Fruit fly (Drosophila melanogaster) whole organism, embryonic: ENCODE data around the gene stg1.

Experiments used
- CG10209 ChIP-seq: fragments of 200-800 bp; sonication (Bioruptor generic); optimal IDR thresholded peaks from 3 replicates; lab custom pipeline; 2017; ENCODE audit warnings: missing biosample characterization, mild to moderate bottlenecking, missing genetic modification characterization, missing genetic modification reagents
- CG10267 ChIP-seq: fragments of 200-800 bp; sonication (Bioruptor generic); optimal IDR thresholded peaks from 2 replicates; lab custom pipeline; 2018; ENCODE audit warnings: missing biosample characterization, mild to moderate bottlenecking, missing genetic modification characterization, moderate library complexity
- CG10543 ChIP-seq: fragments of 200-800 bp; sonication (Bioruptor generic); optimal IDR thresholded peaks from 3 replicates; lab custom pipeline; 2017; ENCODE audit warnings: missing biosample characterization, mild to moderate bottlenecking, missing genetic modification characterization, moderate library complexity
- CG11085 ChIP-seq: fragments of 200-800 bp; sonication (Bioruptor generic); IDR thresholded peaks from 2 replicates; pipeline ENCODE4 v1.3.6; 2022; ENCODE audit warnings: missing biosample characterization, missing genetic modification characterization
- CG11504 ChIP-seq: fragments of 200-800 bp; sonication (Bioruptor generic); optimal IDR thresholded peaks from 3 replicates; lab custom pipeline; 2019; ENCODE audit warnings: missing biosample characterization, mild to moderate bottlenecking, missing genetic modification characterization, moderate library complexity
- CG11696 ChIP-seq: fragments of 200-800 bp; sonication (Bioruptor generic); IDR thresholded peaks from 2 replicates; pipeline ENCODE4 v1.3.6; 2022; ENCODE audit warnings: missing biosample characterization, missing genetic modification characterization
- CG12071 ChIP-seq: fragments of 200-800 bp; sonication (Bioruptor generic); optimal IDR thresholded peaks from 3 replicates; lab custom pipeline; 2018; ENCODE audit warnings: missing biosample characterization, mild to moderate bottlenecking, missing genetic modification characterization
- CG1529 ChIP-seq: fragments of 200-800 bp; sonication (Bioruptor generic); optimal IDR thresholded peaks from 3 replicates; lab custom pipeline; 2018; ENCODE audit warnings: missing biosample characterization, missing genetic modification characterization
- CG17186 ChIP-seq: fragments of 200-800 bp; sonication (Bioruptor generic); optimal IDR thresholded peaks from 3 replicates; lab custom pipeline; 2017; ENCODE audit warnings: missing biosample characterization, missing genetic modification reagents, missing genetic modification characterization
- CG17612 ChIP-seq: fragments of 200-800 bp; sonication (Bioruptor generic); IDR thresholded peaks from 2 replicates; pipeline ENCODE4 v1.3.6; 2022; ENCODE audit warnings: missing biosample characterization, missing genetic modification characterization
- CG17912 ChIP-seq: fragments of 200-800 bp; sonication (Bioruptor generic); optimal IDR thresholded peaks from 2 replicates; lab custom pipeline; 2018; ENCODE audit warnings: missing biosample characterization, mild to moderate bottlenecking, missing genetic modification characterization
- CG1832 ChIP-seq: fragments of 200-800 bp; sonication (Bioruptor generic); optimal IDR thresholded peaks from 2 replicates; lab custom pipeline; 2017; ENCODE audit warnings: missing biosample characterization, mild to moderate bottlenecking, missing genetic modification characterization, inconsistent platforms
- CG2712 ChIP-seq: fragments of 200-800 bp; optimal IDR thresholded peaks from 3 replicates; lab custom pipeline; 2019; ENCODE audit warnings: missing biosample characterization, mild to moderate bottlenecking, missing genetic modification characterization, moderate library complexity
- CG33213 ChIP-seq: fragments of 200-800 bp; sonication (Bioruptor generic); optimal IDR thresholded peaks from 3 replicates; lab custom pipeline; 2016; ENCODE audit warnings: missing biosample characterization, missing genetic modification characterization
- CG4282 ChIP-seq: fragments of 200-800 bp; sonication (Bioruptor generic); optimal IDR thresholded peaks from 2 replicates; lab custom pipeline; 2016; ENCODE audit warnings: missing biosample characterization, missing genetic modification characterization
- CG5245 ChIP-seq: fragments of 200-800 bp; sonication (Bioruptor generic); optimal IDR thresholded peaks from 3 replicates; lab custom pipeline; 2016; ENCODE audit warnings: missing biosample characterization, missing genetic modification characterization
- CG9215 ChIP-seq: fragments of 200-800 bp; sonication (Bioruptor generic); IDR thresholded peaks from 2 replicates; pipeline ENCODE4 v1.3.6; 2022; ENCODE audit warnings: missing biosample characterization, missing genetic modification characterization
- CG9876 ChIP-seq: fragments of 200-800 bp; sonication (Bioruptor generic); optimal IDR thresholded peaks from 2 replicates; lab custom pipeline; 2016; ENCODE audit warnings: missing biosample characterization, missing genetic modification characterization
- CoRest ChIP-seq: fragments of 200-800 bp; sonication (Bioruptor generic); optimal IDR thresholded peaks from 3 replicates; lab custom pipeline; 2018; ENCODE audit warnings: missing biosample characterization, mild to moderate bottlenecking, missing genetic modification characterization, moderate library complexity
- Dip2 ChIP-seq: fragments of 200-800 bp; sonication (Bioruptor generic); IDR thresholded peaks from 2 replicates; pipeline ENCODE4 v1.3.6; 2022; ENCODE audit warnings: missing biosample characterization, missing genetic modification characterization
- Dll ChIP-seq: fragments of 200-800 bp; sonication (Bioruptor generic); IDR thresholded peaks from 4 replicates; pipeline ENCODE4 v1.3.6; 2022; ENCODE audit warnings: missing biosample characterization, missing genetic modification characterization; ENCODE audit not compliant: partially characterized antibody
- HLH4C ChIP-seq: fragments of 200-800 bp; sonication (Bioruptor generic); IDR thresholded peaks from 3 replicates; pipeline ENCODE4 v1.3.6; 2022; ENCODE audit warnings: missing biosample characterization, missing genetic modification characterization; ENCODE audit not compliant: partially characterized antibody
- Hand ChIP-seq: fragments of 200-800 bp; sonication (Bioruptor generic); optimal IDR thresholded peaks from 2 replicates; lab custom pipeline; 2017; ENCODE audit warnings: mild to moderate bottlenecking, missing biosample characterization, missing genetic modification reagents, missing genetic modification characterization
- Lim3 ChIP-seq: fragments of 200-800 bp; sonication (Bioruptor generic); IDR thresholded peaks from 2 replicates; pipeline ENCODE4 v1.3.6; 2022; ENCODE audit warnings: missing biosample characterization, missing genetic modification characterization
- Med ChIP-seq: fragments of 200-800 bp; sonication (Bioruptor generic); peaks from one replicate; lab custom pipeline; 2016; ENCODE audit warnings: missing biosample characterization, missing genetic modification characterization, mild to moderate bottlenecking, inconsistent platforms, moderate library complexity
- Nf-YA ChIP-seq: fragments of 200-800 bp; sonication (Bioruptor generic); IDR thresholded peaks from 2 replicates; pipeline ENCODE4 v1.3.6; 2022; ENCODE audit warnings: missing biosample characterization, missing genetic modification characterization
- Rx ChIP-seq: fragments of 200-800 bp; sonication (Bioruptor generic); IDR thresholded peaks from 2 replicates; pipeline ENCODE4 v1.3.6; 2022; ENCODE audit warnings: missing biosample characterization, missing genetic modification characterization
- Sin3A ChIP-seq: fragments of >200 bp; optimal IDR thresholded peaks from 2 replicates; lab custom pipeline; 2018
- Stat92E ChIP-seq, 3 experiments: fragments of >200 bp in 2 of 3; fragments of 200-800 bp in 1 of 3; sonication (Bioruptor generic) in 1 of 3; optimal IDR thresholded peaks; 2 replicates each; lab custom pipeline; 2017 to 2019; ENCODE audit warnings: missing biosample characterization in 3 of 3, missing genetic modification characterization in 3 of 3, mild to moderate bottlenecking in 1 of 3, moderate library complexity in 1 of 3
- Trl ChIP-seq, 3 experiments: fragments of >200 bp in 2 of 3; fragments of 200-800 bp in 1 of 3; sonication (Bioruptor generic) in 1 of 3; optimal IDR thresholded peaks; 2 replicates in 1 of 3; 3 replicates in 2 of 3; lab custom pipeline; 2016 to 2017; ENCODE audit warnings: missing biosample characterization in 1 of 3, missing genetic modification characterization in 1 of 3
- cad ChIP-seq: fragments of >200 bp; optimal IDR thresholded peaks from 2 replicates; lab custom pipeline; 2017; ENCODE audit warnings: missing biosample characterization, missing genetic modification characterization
- chm ChIP-seq: fragments of 200-800 bp; sonication (Bioruptor generic); IDR thresholded peaks from 2 replicates; pipeline ENCODE4 v1.3.6; 2022; ENCODE audit warnings: missing biosample characterization, missing genetic modification characterization
- gce ChIP-seq: fragments of 200-800 bp; sonication (Bioruptor generic); IDR thresholded peaks from 3 replicates; pipeline ENCODE4 v1.3.6; 2022; ENCODE audit warnings: missing biosample characterization, missing genetic modification characterization
- hkb ChIP-seq, 2 experiments: fragments of 200-800 bp in 1 of 2; fragments of >200 bp in 1 of 2; sonication (Bioruptor generic) in 1 of 2; IDR thresholded peaks in 1 of 2; optimal IDR thresholded peaks in 1 of 2; 2 replicates each; pipeline versions ENCODE4 v1.3.6 to Lab custom; 2017 to 2022; ENCODE audit warnings: missing biosample characterization in 1 of 2, missing genetic modification characterization in 1 of 2
- lola ChIP-seq, 3 experiments: fragments of >200 bp in 2 of 3; fragments of 200-800 bp in 1 of 3; sonication (Bioruptor generic) in 1 of 3; optimal IDR thresholded peaks; 2 replicates each; lab custom pipeline; 2017 to 2019; ENCODE audit warnings: missing biosample characterization in 3 of 3, missing genetic modification characterization in 3 of 3, mild to moderate bottlenecking in 1 of 3, moderate library complexity in 1 of 3
- nerfin-2 ChIP-seq: fragments of 200-800 bp; sonication (Bioruptor generic); IDR thresholded peaks from 2 replicates; pipeline ENCODE4 v1.3.6; 2022; ENCODE audit warnings: missing biosample characterization, missing genetic modification characterization; ENCODE audit not compliant: partially characterized antibody
- nom ChIP-seq: fragments of 200-800 bp; sonication (Bioruptor generic); optimal IDR thresholded peaks from 2 replicates; lab custom pipeline; 2017; ENCODE audit warnings: missing biosample characterization, missing genetic modification characterization, mild to moderate bottlenecking, moderate library complexity, missing genetic modification reagents
- pnt ChIP-seq: fragments of 200-800 bp; sonication (Bioruptor generic); optimal IDR thresholded peaks from 3 replicates; lab custom pipeline; 2016; ENCODE audit warnings: missing biosample characterization, missing genetic modification characterization
- repo ChIP-seq: fragments of 200-800 bp; sonication (Bioruptor generic); optimal IDR thresholded peaks from 2 replicates; lab custom pipeline; 2016; ENCODE audit warnings: missing biosample characterization, missing genetic modification characterization
- row ChIP-seq: fragments of 200-800 bp; sonication (Bioruptor generic); IDR thresholded peaks from 3 replicates; pipeline ENCODE4 v1.3.6; 2022; ENCODE audit warnings: missing biosample characterization, missing genetic modification characterization
- schlank ChIP-seq: fragments of 200-800 bp; sonication (Bioruptor generic); optimal IDR thresholded peaks from 2 replicates; lab custom pipeline; 2018; ENCODE audit warnings: missing biosample characterization, mild to moderate bottlenecking, missing genetic modification characterization
- sima ChIP-seq: fragments of 200-800 bp; sonication (Bioruptor generic); optimal IDR thresholded peaks from 2 replicates; lab custom pipeline; 2016; ENCODE audit warnings: missing biosample characterization, missing genetic modification characterization
- sisA ChIP-seq: fragments of 200-800 bp; sonication (Bioruptor generic); IDR thresholded peaks from 2 replicates; pipeline ENCODE4 v1.3.6; 2022; ENCODE audit warnings: missing biosample characterization, missing genetic modification characterization
- slp2 ChIP-seq: fragments of 200-800 bp; sonication (Bioruptor generic); optimal IDR thresholded peaks from 2 replicates; lab custom pipeline; 2016; ENCODE audit warnings: missing biosample characterization, missing genetic modification characterization
- sna ChIP-seq: fragments of 200-800 bp; sonication (Bioruptor generic); IDR thresholded peaks from 2 replicates; pipeline ENCODE4 v1.3.6; 2022; ENCODE audit warnings: missing biosample characterization, missing genetic modification characterization; ENCODE audit not compliant: partially characterized antibody
- sug ChIP-seq: fragments of 200-800 bp; optimal IDR thresholded peaks from 2 replicates; lab custom pipeline; 2019; ENCODE audit warnings: missing biosample characterization, mild to moderate bottlenecking, missing genetic modification characterization, moderate library complexity
- trem ChIP-seq: fragments of 200-800 bp; optimal IDR thresholded peaks from 3 replicates; lab custom pipeline; 2019; ENCODE audit warnings: missing biosample characterization, mild to moderate bottlenecking, missing genetic modification characterization, moderate library complexity
- ttk ChIP-seq: fragments of 200-800 bp; sonication (Bioruptor generic); IDR thresholded peaks from 2 replicates; pipeline ENCODE4 v2.1.2; 2022; ENCODE audit warnings: missing biosample characterization, missing genetic modification characterization
- yki ChIP-seq: fragments of >200 bp; optimal IDR thresholded peaks from 3 replicates; lab custom pipeline; 2018

stg1 gene

DNA sequence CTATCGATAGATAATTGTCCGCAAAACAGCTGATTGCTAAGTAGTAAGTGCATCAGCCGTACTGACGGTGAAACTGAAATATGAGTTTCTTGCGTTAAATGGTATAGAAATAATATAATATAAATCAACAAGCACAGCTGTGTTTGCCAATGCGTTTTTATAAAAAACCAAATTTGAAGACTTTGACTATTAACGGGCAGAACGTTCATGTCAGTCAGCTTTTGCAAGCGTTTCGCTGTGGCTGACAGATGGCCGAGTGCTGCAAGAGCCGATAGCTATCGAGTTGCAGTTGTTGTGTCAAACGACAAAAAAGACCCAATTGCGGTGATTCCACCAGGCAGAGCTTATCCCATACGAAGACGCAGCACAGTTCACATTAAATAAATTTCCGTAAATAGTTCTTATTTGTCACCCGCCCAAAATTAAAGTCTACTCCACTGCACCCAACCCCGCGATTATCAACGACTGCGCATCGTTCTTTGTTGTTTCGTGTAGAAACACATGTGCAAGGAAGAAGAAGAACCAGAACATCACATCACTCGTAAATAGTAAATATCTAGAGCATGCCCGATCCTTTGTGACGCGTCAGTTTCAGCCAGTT is 23.3 kb downstream of the stg1 start, which contains the start of the genes unc and CG15445 (continued):
- peak; percentile 46 for TF ChIP-seq trem (tag; lab: Kevin White, UChicago)
- TF ChIP-seq CG5245 (GFP tag; lab: Kevin White, UChicago): no peak
- TF ChIP-seq hkb (optimal IDR thresholded peaks at IDR 0.05; lab: Kevin White, UChicago): no peak
- no peak for TF ChIP-seq hkb (GFP tag; IDR thresholded peaks at IDR 0.05; lab: Robert Waterston, UW)
- TF ChIP-seq CG17186 (GFP tag; lab: Kevin White, UChicago): peak; percentile 44
- TF ChIP-seq CG10543 (GFP tag; lab: Kevin White, UChicago): no peak
- TF ChIP-seq CG9215 (GFP tag; lab: Robert Waterston, UW): peak; percentile 43
- TF ChIP-seq Stat92E (GFP tag; optimal IDR thresholded peaks at IDR 0.05; lab: Kevin White, UChicago): no peak
- TF ChIP-seq cad: no peak
- no peak for TF ChIP-seq ttk
- TF ChIP-seq CG10267: peak; percentile 15
- TF ChIP-seq CG2712: no peak
- TF ChIP-seq nom (GFP tag; lab: Kevin White, UChicago): no peak
- no peak for TF ChIP-seq CG1529
- TF ChIP-seq repo (GFP tag; lab: Kevin White, UChicago): no peak
- TF ChIP-seq sug (tag; lab: Kevin White, UChicago): no peak
- TF ChIP-seq Sin3A: peak; percentile 90
- TF ChIP-seq row (GFP tag; lab: Robert Waterston, UW): peak; percentile 50
- no peak for TF ChIP-seq CG17912
- no peak for TF ChIP-seq Trl (optimal IDR thresholded peaks at IDR 0.05; lab: Kevin White, UChicago)
- TF ChIP-seq Trl (GFP tag; optimal IDR thresholded peaks at IDR 0.05; lab: Kevin White, UChicago): no peak
- no peak for TF ChIP-seq Rx (GFP tag; lab: Robert Waterston, UW)
- TF ChIP-seq Lim3 (GFP tag; lab: Robert Waterston, UW): no peak
- TF ChIP-seq CG10209: no peak
- no peak for TF ChIP-seq slp2 (GFP tag; lab: Kevin White, UChicago)
- peak; percentile 76 for TF ChIP-seq CG11504 (tag; lab: Kevin White, UChicago)
- TF ChIP-seq lola (GFP tag; optimal IDR thresholded peaks at IDR 0.05; lab: Kevin White, UChicago): no peak
- TF ChIP-seq chm: no peak
- TF ChIP-seq schlank (tag; lab: Kevin White, UChicago): no peak
- peak; percentile 82 for TF ChIP-seq Dll
- TF ChIP-seq CG11696 (GFP tag; lab: Robert Waterston, UW): no peak
- peak; percentile 68; the same call in 1 of the 2 replicates for TF ChIP-seq sna
- TF ChIP-seq CG11085 (GFP tag; lab: Robert Waterston, UW): no peak
- peak; percentile 65 for TF ChIP-seq CoRest (tag; lab: Kevin White, UChicago)
- no peak for TF ChIP-seq Nf-YA
- TF ChIP-seq CG33213 (GFP tag; lab: Kevin White, UChicago): peak; percentile 43
- TF ChIP-seq pnt (GFP tag; lab: Kevin White, UChicago): no peak
- TF ChIP-seq CG12071 (GFP tag; lab: Kevin White, UChicago): no peak
- TF ChIP-seq gce: no peak
- TF ChIP-seq yki: no peak
- TF ChIP-seq CG9876 (GFP tag; lab: Kevin White, UChicago): peak; percentile 7
- no peak for TF ChIP-seq CG4282 (GFP tag; lab: Kevin White, UChicago)
- peak; percentile 87 for TF ChIP-seq Med
- no peak for TF ChIP-seq CG1832 (GFP tag; lab: Kevin White, UChicago)
- no peak for TF ChIP-seq Hand
- no peak for TF ChIP-seq CG17612 (GFP tag; lab: Robert Waterston, UW)
- peak; percentile 69 for TF ChIP-seq nerfin-2
- no peak for TF ChIP-seq Dip2 (GFP tag; lab: Robert Waterston, UW)
- TF ChIP-seq sisA (GFP tag; lab: Robert Waterston, UW): peak; percentile 43
- TF ChIP-seq HLH4C (GFP tag; lab: Robert Waterston, UW): peak; percentile 78
- TF ChIP-seq sima (GFP tag; lab: Kevin White, UChicago): no peak
